Fruit fly (Drosophila melanogaster) whole organism, pupa: Measurements from ENCODE around the gene shep.
A peak's percentile ranks its signal among the peaks of the same experiment; 100 is the strongest.

Experiments
- CG10348 ChIP-seq: fragments of 200-800 bp; sonication (Bioruptor generic); IDR thresholded peaks from 2 replicates; pipeline ENCODE4 v1.3.6; 2022; ENCODE audit warnings: missing biosample characterization, missing genetic modification characterization
- CG12605 ChIP-seq: fragments of 200-800 bp; sonication (Bioruptor generic); IDR thresholded peaks from 2 replicates; pipeline ENCODE4 v1.3.6; 2022; ENCODE audit warnings: missing biosample characterization, missing genetic modification characterization
- CG13204 ChIP-seq: fragments of 200-800 bp; sonication (Bioruptor generic); optimal IDR thresholded peaks from 2 replicates; lab custom pipeline; 2018; ENCODE audit warnings: missing biosample characterization, mild to moderate bottlenecking, missing genetic modification characterization, moderate library complexity
- CG14655 ChIP-seq: fragments of 200-800 bp; sonication (Bioruptor generic); optimal IDR thresholded peaks from 3 replicates; lab custom pipeline; 2017; ENCODE audit warnings: mild to moderate bottlenecking, missing biosample characterization, missing genetic modification reagents, missing genetic modification characterization
- CG15710 ChIP-seq: fragments of 200-800 bp; sonication (Bioruptor generic); optimal IDR thresholded peaks from 2 replicates; lab custom pipeline; 2018; ENCODE audit warnings: missing biosample characterization, mild to moderate bottlenecking, missing genetic modification characterization, moderate library complexity
- CG17806 ChIP-seq: fragments of 200-800 bp; sonication (Bioruptor generic); optimal IDR thresholded peaks from 2 replicates; lab custom pipeline; 2018; ENCODE audit warnings: missing biosample characterization, mild to moderate bottlenecking, missing genetic modification characterization, moderate library complexity
- CG32121 ChIP-seq: fragments of 200-800 bp; sonication (Bioruptor generic); IDR thresholded peaks from 2 replicates; pipeline ENCODE4 v1.3.6; 2022; ENCODE audit warnings: missing biosample characterization, missing genetic modification characterization
- CG34367 ChIP-seq: fragments of 200-800 bp; sonication (Bioruptor generic); optimal IDR thresholded peaks from 2 replicates; lab custom pipeline; 2018; ENCODE audit warnings: missing biosample characterization, mild to moderate bottlenecking, missing genetic modification characterization
- CG4496 ChIP-seq: fragments of 200-800 bp; sonication (Bioruptor generic); IDR thresholded peaks from 3 replicates; pipeline ENCODE4 v1.3.6; 2022; ENCODE audit warnings: missing biosample characterization, missing genetic modification characterization
- CG8159 ChIP-seq: fragments of 200-800 bp; sonication (Bioruptor generic); optimal IDR thresholded peaks from 3 replicates; lab custom pipeline; 2018; ENCODE audit warnings: missing biosample characterization, mild to moderate bottlenecking, missing genetic modification characterization, moderate library complexity
- CG8301 ChIP-seq: fragments of 200-800 bp; sonication (Bioruptor generic); optimal IDR thresholded peaks from 2 replicates; lab custom pipeline; 2018; ENCODE audit warnings: missing biosample characterization, mild to moderate bottlenecking, missing genetic modification characterization
- CG9948 ChIP-seq: fragments of 200-800 bp; sonication (Bioruptor generic); optimal IDR thresholded peaks from 2 replicates; lab custom pipeline; 2018; ENCODE audit warnings: missing biosample characterization, mild to moderate bottlenecking, missing genetic modification characterization, moderate library complexity
- D1 ChIP-seq: fragments of 200-800 bp; sonication (Bioruptor generic); optimal IDR thresholded peaks from 2 replicates; lab custom pipeline; 2018; ENCODE audit warnings: missing biosample characterization, mild to moderate bottlenecking, missing genetic modification characterization, moderate library complexity
- EcR ChIP-seq: fragments of 200-800 bp; sonication (Bioruptor generic); optimal IDR thresholded peaks from 3 replicates; lab custom pipeline; 2019; ENCODE audit warnings: missing biosample characterization, missing genetic modification characterization, mild to moderate bottlenecking, moderate library complexity, missing genetic modification reagents
- Ets98B ChIP-seq: fragments of 200-800 bp; sonication (Bioruptor generic); IDR thresholded peaks from 2 replicates; pipeline ENCODE4 v1.3.6; 2022; ENCODE audit warnings: missing biosample characterization, missing genetic modification characterization
- Pif1A ChIP-seq: fragments of 200-800 bp; sonication (Bioruptor generic); optimal IDR thresholded peaks from 3 replicates; lab custom pipeline; 2016; ENCODE audit warnings: missing biosample characterization, missing genetic modification characterization
- Pif1B ChIP-seq: fragments of 200-800 bp; sonication (Bioruptor generic); optimal IDR thresholded peaks from 3 replicates; lab custom pipeline; 2016; ENCODE audit warnings: missing biosample characterization, missing genetic modification characterization
- Snoo ChIP-seq: fragments of 200-800 bp; sonication (Bioruptor generic); optimal IDR thresholded peaks from 3 replicates; lab custom pipeline; 2017; ENCODE audit warnings: missing biosample characterization, mild to moderate bottlenecking, missing genetic modification characterization, inconsistent platforms
- fd96Ca ChIP-seq: fragments of 200-800 bp; sonication (Bioruptor generic); IDR thresholded peaks from 3 replicates; pipeline ENCODE4 v1.3.6; 2022; ENCODE audit warnings: missing biosample characterization, missing genetic modification characterization
- gl ChIP-seq: fragments of 200-800 bp; sonication (Bioruptor generic); optimal IDR thresholded peaks from 2 replicates; lab custom pipeline; 2018; ENCODE audit warnings: missing biosample characterization, mild to moderate bottlenecking, missing genetic modification characterization
- rn ChIP-seq: fragments of 200-800 bp; sonication (Bioruptor generic); IDR thresholded peaks from 2 replicates; pipeline ENCODE4 v1.3.6; 2022; ENCODE audit warnings: missing biosample characterization, missing genetic modification characterization

shep gene

dm6 chr3L:5277942-5278341 is at the start of gene shep:
shep (minus strand) TSS chr3L:5277944.
- TF ChIP-seq Snoo (tag; lab: Kevin White, UChicago), result peak; percentile 93
- peak; percentile 92 for TF ChIP-seq CG15710 (tag; lab: Kevin White, UChicago)
- peak; percentile 95 for TF ChIP-seq CG8301 (tag; lab: Kevin White, UChicago)
- no peak for TF ChIP-seq EcR
- peak; percentile 90 for TF ChIP-seq CG12605 (GFP tag; lab: Robert Waterston, UW)
- TF ChIP-seq Pif1B (GFP tag; lab: Kevin White, UChicago), result peak; percentile 90
- peak; percentile 66 for TF ChIP-seq CG10348 (GFP tag; lab: Robert Waterston, UW)
- TF ChIP-seq CG13204, result peak; percentile 65
- TF ChIP-seq CG32121 (GFP tag; lab: Robert Waterston, UW), result peak; percentile 91
- peak; percentile 90 for TF ChIP-seq CG34367
- TF ChIP-seq CG4496 (GFP tag; lab: Robert Waterston, UW), result peak; percentile 93
- TF ChIP-seq Ets98B (GFP tag; lab: Robert Waterston, UW), result peak; percentile 92
- peak; percentile 73 for TF ChIP-seq D1 (tag; lab: Kevin White, UChicago)
- peak; percentile 94 for TF ChIP-seq CG14655 (GFP tag; lab: Kevin White, UChicago)
- TF ChIP-seq fd96Ca (GFP tag; lab: Robert Waterston, UW), result peak; percentile 90
- peak; percentile 93 for TF ChIP-seq CG9948 (tag; lab: Kevin White, UChicago)
- peak; percentile 94 for TF ChIP-seq Pif1A (GFP tag; lab: Kevin White, UChicago)
- peak; percentile 86 for TF ChIP-seq gl (tag; lab: Kevin White, UChicago)
- TF ChIP-seq CG17806 (tag; lab: Kevin White, UChicago), result peak; percentile 93
- TF ChIP-seq CG8159 (tag; lab: Kevin White, UChicago), result peak; percentile 95
- peak; percentile 91 for TF ChIP-seq rn (GFP tag; lab: Robert Waterston, UW)

- TF ChIP-seq CG17806 (tag; lab: Kevin White, UChicago), result no peak
- no peak for TF ChIP-seq CG14655 (GFP tag; lab: Kevin White, UChicago)
Observed at dm6 chr3L:5297237-5297636, 19.5 kb upstream of the shep start.

DNA sequence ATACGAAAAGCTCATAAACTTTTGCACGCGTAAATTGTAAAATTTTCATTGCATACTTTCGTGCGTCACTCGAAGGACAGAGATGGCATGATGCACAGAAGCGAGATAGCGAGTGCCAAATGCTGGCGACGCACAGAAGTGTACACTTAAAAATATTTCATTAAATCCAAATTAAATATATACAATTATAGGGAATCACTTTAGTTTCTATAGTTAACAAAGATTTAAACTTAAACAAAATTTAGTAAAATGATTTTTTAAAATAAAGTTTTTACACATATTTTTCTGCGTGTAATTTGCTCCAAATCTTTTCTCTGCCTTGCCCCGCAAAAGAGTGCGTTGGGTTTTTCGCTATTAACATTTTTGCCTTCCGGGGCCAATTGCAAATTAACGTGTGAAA is 10.4 kb upstream of the shep start:
- TF ChIP-seq CG4496 (GFP tag; lab: Robert Waterston, UW) (peak; percentile 70; the same call in 2 of the 3 replicates), CG13204 (no peak), CG10348 (GFP tag; lab: Robert Waterston, UW) (no peak), D1 (tag; lab: Kevin White, UChicago) (peak; percentile 82), gl (tag; lab: Kevin White, UChicago) (peak; percentile 12), Pif1B (GFP tag; lab: Kevin White, UChicago) (peak; percentile 21), Snoo (tag; lab: Kevin White, UChicago) (no peak), CG12605 (GFP tag; lab: Robert Waterston, UW) (peak; percentile 60), rn (GFP tag; lab: Robert Waterston, UW) (no peak), CG17806 (tag; lab: Kevin White, UChicago) (peak; percentile 69), CG14655 (GFP tag; lab: Kevin White, UChicago) (peak; percentile 94), Pif1A (GFP tag; lab: Kevin White, UChicago) (no peak), Ets98B (GFP tag; lab: Robert Waterston, UW) (peak; percentile 69), CG15710 (tag; lab: Kevin White, UChicago) (no peak), CG34367 (peak; percentile 6), fd96Ca (GFP tag; lab: Robert Waterston, UW) (peak; percentile 76; the same call in 2 of the 3 replicates), CG8159 (tag; lab: Kevin White, UChicago) (peak; percentile 84), CG32121 (GFP tag; lab: Robert Waterston, UW) (peak; percentile 75), EcR (no peak), CG8301 (tag; lab: Kevin White, UChicago) (peak; percentile 92), CG9948 (tag; lab: Kevin White, UChicago) (peak; percentile 80)
- TF ChIP-seq, all 21 proteins: peak for 14

DNA sequence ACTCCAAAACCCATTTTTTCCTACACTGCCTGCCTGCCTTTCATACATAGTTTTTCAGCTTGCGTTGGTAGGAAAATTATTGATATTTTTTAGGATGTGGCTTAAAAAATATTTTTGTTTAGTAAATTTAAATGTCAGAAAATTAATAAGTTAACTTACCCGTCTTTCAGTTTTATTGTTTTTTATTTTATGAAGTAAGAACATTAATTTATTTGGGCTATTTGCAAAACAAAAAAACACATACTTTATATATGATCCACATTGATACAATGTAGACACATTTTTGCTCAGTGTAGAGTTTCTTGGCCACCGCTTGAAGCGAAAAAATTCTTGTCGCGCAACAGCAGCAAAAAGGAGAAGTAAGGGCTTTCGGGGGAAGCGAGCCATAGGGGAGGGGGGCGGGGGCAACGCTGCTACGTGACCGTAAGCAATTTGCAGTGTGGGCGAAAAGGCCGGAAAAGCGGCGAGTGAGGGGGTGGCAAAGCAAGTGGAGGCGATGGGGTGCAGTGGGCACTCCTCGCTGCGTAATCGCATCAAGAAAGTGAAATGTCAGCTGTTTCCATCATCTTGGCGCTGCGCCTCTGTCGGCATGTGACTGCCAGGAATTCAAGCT is 2.4 kb upstream of the shep start:
- peak; percentile 19 for TF ChIP-seq CG14655 (GFP tag; lab: Kevin White, UChicago)
- TF ChIP-seq CG12605 (GFP tag; lab: Robert Waterston, UW), result no peak
- TF ChIP-seq CG15710 (tag; lab: Kevin White, UChicago), result no peak
- no peak for TF ChIP-seq CG34367
- TF ChIP-seq Pif1B (GFP tag; lab: Kevin White, UChicago), result no peak
- peak; percentile 6; the same call in 1 of the 2 replicates for TF ChIP-seq CG32121 (GFP tag; lab: Robert Waterston, UW)
- TF ChIP-seq CG8301 (tag; lab: Kevin White, UChicago), result peak; percentile 2
- TF ChIP-seq CG13204, result no peak
- TF ChIP-seq, all 21 proteins: peak for 3

- TF ChIP-seq CG8301 (tag; lab: Kevin White, UChicago) (no peak), CG8159 (tag; lab: Kevin White, UChicago) (peak; percentile 30), fd96Ca (GFP tag; lab: Robert Waterston, UW) (no peak), CG9948 (tag; lab: Kevin White, UChicago) (peak; percentile 8), gl (tag; lab: Kevin White, UChicago) (no peak), CG14655 (GFP tag; lab: Kevin White, UChicago) (peak; percentile 1), CG13204 (no peak)
Observed at dm6 chr3L:5278864-5279263, 1.1 kb upstream of the shep start.

dm6 chr3L:5277035-5277434 is 709 bp downstream of the shep start:
- TF ChIP-seq CG4496 (GFP tag; lab: Robert Waterston, UW), result no peak
- TF ChIP-seq CG14655 (GFP tag; lab: Kevin White, UChicago), result no peak
- TF ChIP-seq Snoo (tag; lab: Kevin White, UChicago), result peak; percentile 26
- TF ChIP-seq CG12605 (GFP tag; lab: Robert Waterston, UW), result peak; percentile 64
- peak; percentile 9 for TF ChIP-seq Pif1B (GFP tag; lab: Kevin White, UChicago)
- TF ChIP-seq CG8159 (tag; lab: Kevin White, UChicago), result no peak
- peak; percentile 77 for TF ChIP-seq EcR
- peak; percentile 12 for TF ChIP-seq D1 (tag; lab: Kevin White, UChicago)
